Worm (Caenorhabditis elegans) whole organism, young adult: ENCODE results near the gene pqn-74.

Source experiments
- B0336.3 ChIP-seq: fragments of 200-800 bp; sonication (Bioruptor generic); IDR thresholded peaks from 2 replicates; pipeline ENCODE4 v1.3.6; 2022; ENCODE audit warnings: missing genetic modification characterization, missing compliant biosample characterization
- D2030.7 ChIP-seq: fragments of 200-800 bp; sonication (Bioruptor generic); IDR thresholded peaks from 2 replicates; pipeline ENCODE4 v1.3.6; 2022; ENCODE audit warnings: missing genetic modification reagents, missing genetic modification characterization, missing compliant biosample characterization
- F33H1.4 ChIP-seq: fragments of 200-800 bp; sonication (Bioruptor generic); IDR thresholded peaks from 2 replicates; pipeline ENCODE4 v1.3.6; 2022; ENCODE audit warnings: missing genetic modification reagents, missing genetic modification characterization, missing compliant biosample characterization
- F49E8.2 ChIP-seq: sonication (generic microtip); optimal IDR thresholded peaks from 3 replicates; lab custom pipeline; 2017; ENCODE audit warnings: missing genetic modification characterization, mild to moderate bottlenecking, missing compliant biosample characterization, antibody characterized with exemption, moderate library complexity; ENCODE audit not compliant: insufficient read depth
- F52B5.7 ChIP-seq: sonication (generic microtip); optimal IDR thresholded peaks from 2 replicates; lab custom pipeline; 2016; ENCODE audit warnings: mild to moderate bottlenecking, missing genetic modification characterization, missing compliant biosample characterization
- K12H6.12 ChIP-seq: fragments of 200-800 bp; sonication (Bioruptor generic); optimal IDR thresholded peaks from 2 replicates; lab custom pipeline; 2018; ENCODE audit warnings: mild to moderate bottlenecking, missing genetic modification characterization, missing compliant biosample characterization
- Y56A3A.18 ChIP-seq: fragments of 200-800 bp; sonication (Bioruptor generic); IDR thresholded peaks from 2 replicates; pipeline ENCODE4 v1.3.6; 2022; ENCODE audit warnings: missing genetic modification reagents, missing genetic modification characterization, missing compliant biosample characterization
- Y79H2A.3 ChIP-seq: fragments of 200-800 bp; sonication (Bioruptor generic); conservative IDR thresholded peaks from 2 replicates; pipeline ENCODE4 v1.3.6; 2022; ENCODE audit warnings: missing genetic modification reagents, missing genetic modification characterization, missing compliant biosample characterization
- ZK185.1 ChIP-seq: sonication (generic microtip); optimal IDR thresholded peaks from 2 replicates; lab custom pipeline; 2016; ENCODE audit warnings: mild to moderate bottlenecking, missing genetic modification characterization, missing compliant biosample characterization; ENCODE audit not compliant: poor library complexity, severe bottlenecking
- athp-1 ChIP-seq: sonication (generic microtip); optimal IDR thresholded peaks from 2 replicates; lab custom pipeline; 2017; ENCODE audit warnings: mild to moderate bottlenecking, missing genetic modification characterization, missing compliant biosample characterization
- attf-3 ChIP-seq: fragments of 200-800 bp; sonication (Bioruptor generic); conservative IDR thresholded peaks from 2 replicates; pipeline ENCODE4 v1.3.6; 2022; ENCODE audit warnings: missing genetic modification reagents, missing genetic modification characterization, missing compliant biosample characterization
- attf-5 ChIP-seq: fragments of 200-800 bp; sonication (Bioruptor generic); optimal IDR thresholded peaks from 2 replicates; lab custom pipeline; 2018; ENCODE audit warnings: mild to moderate bottlenecking, missing genetic modification characterization, missing compliant biosample characterization
- attf-6 ChIP-seq: fragments of 200-800 bp; sonication (Bioruptor generic); IDR thresholded peaks from 2 replicates; pipeline ENCODE4 v1.3.6; 2022; ENCODE audit warnings: missing genetic modification reagents, missing genetic modification characterization, missing compliant biosample characterization
- cebp-2 ChIP-seq: fragments of 200-800 bp; sonication (Bioruptor generic); IDR thresholded peaks from 2 replicates; pipeline ENCODE4 v1.3.6; 2022; ENCODE audit warnings: missing genetic modification characterization, missing compliant biosample characterization
- ceh-27 ChIP-seq: fragments of 200-800 bp; sonication (Bioruptor generic); optimal IDR thresholded peaks from 2 replicates; lab custom pipeline; 2018; ENCODE audit warnings: mild to moderate bottlenecking, missing genetic modification characterization, moderate library complexity, missing compliant biosample characterization
- ceh-40 ChIP-seq: fragments of 200-800 bp; sonication (Bioruptor generic); IDR thresholded peaks from 2 replicates; pipeline ENCODE4 v1.3.6; 2022; ENCODE audit warnings: missing genetic modification characterization, missing compliant biosample characterization
- ceh-79 ChIP-seq: sonication (generic microtip); optimal IDR thresholded peaks from 2 replicates; lab custom pipeline; 2017; ENCODE audit warnings: mild to moderate bottlenecking, missing genetic modification characterization, missing compliant biosample characterization
- ceh-91 ChIP-seq: fragments of 200-800 bp; sonication (Bioruptor generic); IDR thresholded peaks from 2 replicates; pipeline ENCODE4 v1.3.6; 2022; ENCODE audit warnings: missing genetic modification reagents, missing genetic modification characterization, missing compliant biosample characterization
- dox-1 ChIP-seq: fragments of 200-800 bp; sonication (Bioruptor generic); IDR thresholded peaks from 2 replicates; pipeline ENCODE4 v1.3.6; 2022; ENCODE audit warnings: missing genetic modification reagents, missing genetic modification characterization, missing compliant biosample characterization
- dpl-1 ChIP-seq: fragments of 150-350 bp; optimal IDR thresholded peaks from 2 replicates; lab custom pipeline; 2014; ENCODE audit warnings: missing biosample characterization, missing genetic modification reagents, missing genetic modification characterization
- efl-1 ChIP-seq: fragments of 150-350 bp; optimal IDR thresholded peaks from 2 replicates; lab custom pipeline; 2014; ENCODE audit warnings: missing biosample characterization, missing genetic modification reagents, missing genetic modification characterization
- egl-18 ChIP-seq: fragments of 200-800 bp; sonication (Bioruptor generic); IDR thresholded peaks from 2 replicates; pipeline ENCODE4 v1.3.6; 2022; ENCODE audit warnings: missing genetic modification reagents, missing genetic modification characterization, missing compliant biosample characterization
- hlh-12 ChIP-seq: sonication (generic microtip); optimal IDR thresholded peaks from 2 replicates; lab custom pipeline; 2016; ENCODE audit warnings: missing genetic modification characterization, missing compliant biosample characterization
- lsl-1 ChIP-seq: fragments of 200-800 bp; sonication (Bioruptor generic); optimal IDR thresholded peaks from 2 replicates; lab custom pipeline; 2018; ENCODE audit warnings: mild to moderate bottlenecking, missing genetic modification characterization, moderate library complexity, missing compliant biosample characterization
- madf-3 ChIP-seq: fragments of 200-800 bp; sonication (Bioruptor generic); IDR thresholded peaks from 2 replicates; pipeline ENCODE4 v1.3.6; 2022; ENCODE audit warnings: missing genetic modification reagents, missing genetic modification characterization, missing compliant biosample characterization
- madf-6 ChIP-seq: fragments of 200-800 bp; sonication (Bioruptor generic); IDR thresholded peaks from 2 replicates; pipeline ENCODE4 v1.3.6; 2022; ENCODE audit warnings: missing genetic modification reagents, missing genetic modification characterization, missing compliant biosample characterization
- mcd-1 ChIP-seq: fragments of 200-800 bp; sonication (Bioruptor generic); IDR thresholded peaks from 2 replicates; pipeline ENCODE4 v1.3.6; 2022; ENCODE audit warnings: missing genetic modification reagents, missing genetic modification characterization, missing compliant biosample characterization
- mes-4 ChIP-seq: sonication (generic microtip); optimal IDR thresholded peaks from 2 replicates; lab custom pipeline; 2016; ENCODE audit warnings: missing genotype, missing genetic modification characterization, missing compliant biosample characterization
- mxl-1 ChIP-seq: sonication (generic microtip); optimal IDR thresholded peaks from 2 replicates; lab custom pipeline; 2016; ENCODE audit warnings: missing genetic modification characterization, missing compliant biosample characterization
- nfyb-1 ChIP-seq: fragments of 200-800 bp; sonication (Bioruptor generic); IDR thresholded peaks from 2 replicates; pipeline ENCODE4 v1.3.6; 2022; ENCODE audit warnings: missing genetic modification reagents, missing genetic modification characterization, missing compliant biosample characterization
- nhr-179 ChIP-seq: sonication (generic microtip); optimal IDR thresholded peaks from 2 replicates; lab custom pipeline; 2016; ENCODE audit warnings: mild to moderate bottlenecking, missing genetic modification characterization, missing compliant biosample characterization
- snpc-1.3 ChIP-seq: sonication (generic microtip); optimal IDR thresholded peaks from 2 replicates; lab custom pipeline; 2017; ENCODE audit warnings: missing genetic modification characterization, mild to moderate bottlenecking, missing compliant biosample characterization, antibody characterized with exemption, moderate library complexity, missing genotype, missing genetic modification reagents; ENCODE audit not compliant: insufficient read depth
- snpc-4 ChIP-seq, 5 experiments: fragments of 150-350 bp in 1 of 5; sonication (generic microtip) in 4 of 5; optimal IDR thresholded peaks; 2 replicates each; lab custom pipeline; 2014 to 2018; ENCODE audit warnings: missing genetic modification characterization in 5 of 5, missing biosample characterization in 3 of 5, antibody characterized with exemption in 2 of 5, mild to moderate bottlenecking in 2 of 5, missing compliant biosample characterization in 2 of 5, missing genotype in 2 of 5, moderate library complexity in 2 of 5, missing genetic modification reagents in 1 of 5
- tbp1 ChIP-seq: fragments of 200-800 bp; sonication (Bioruptor generic); optimal IDR thresholded peaks from 2 replicates; lab custom pipeline; 2018; ENCODE audit warnings: mild to moderate bottlenecking, missing genetic modification characterization, missing compliant biosample characterization
- tbx-9 ChIP-seq: sonication (generic microtip); optimal IDR thresholded peaks from 2 replicates; lab custom pipeline; 2016; ENCODE audit warnings: borderline replicate concordance, missing genetic modification characterization, inconsistent platforms, missing compliant biosample characterization
- tlf-1 ChIP-seq: fragments of 200-800 bp; sonication (Bioruptor generic); optimal IDR thresholded peaks from 2 replicates; lab custom pipeline; 2018; ENCODE audit warnings: mild to moderate bottlenecking, missing genetic modification characterization, missing compliant biosample characterization
- unc-130 ChIP-seq: sonication (generic microtip); optimal IDR thresholded peaks from 2 replicates; lab custom pipeline; 2016; ENCODE audit warnings: missing genetic modification reagents, missing genetic modification characterization, missing compliant biosample characterization
- xnd-1 ChIP-seq: sonication (generic microtip); optimal IDR thresholded peaks from 2 replicates; lab custom pipeline; 2016; ENCODE audit warnings: missing genotype, missing genetic modification reagents, missing genetic modification characterization, missing compliant biosample characterization
- zim-3 ChIP-seq: sonication (generic microtip); optimal IDR thresholded peaks from 2 replicates; lab custom pipeline; 2017; ENCODE audit warnings: mild to moderate bottlenecking, missing genetic modification characterization, moderate library complexity, missing compliant biosample characterization

pqn-74 gene

DNA sequence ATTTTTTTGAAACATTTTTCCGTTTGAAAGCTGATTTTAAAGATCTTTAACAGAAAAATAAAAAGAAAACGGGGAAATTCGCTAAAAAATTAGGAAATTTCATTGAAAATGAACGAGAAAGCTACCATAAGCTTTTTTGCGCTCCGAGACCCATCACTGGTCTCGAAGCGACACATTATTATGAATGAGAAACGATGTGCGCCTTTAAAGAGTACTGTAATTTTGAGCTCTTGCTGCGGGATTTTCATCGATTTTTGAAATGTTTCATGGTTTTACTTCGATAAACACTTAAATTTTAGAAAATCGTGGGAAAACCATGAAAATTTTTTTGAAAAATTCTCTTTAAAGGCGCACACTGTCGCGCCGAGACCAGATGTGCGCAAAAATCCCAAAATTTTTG, 41.0 kb downstream of the pqn-74 start:
- 0 out of 2 replicates have a peak, but pooled peaks have one; percentile 24 for TF ChIP-seq ceh-91 (GFP tag; lab: Robert Waterston, UW)
- no peak for TF ChIP-seq unc-130 (GFP tag; lab: Kevin White, UChicago)
- peak; percentile 48; the same call in 1 of the 2 replicates for TF ChIP-seq madf-6
- peak; percentile 54 for TF ChIP-seq F49E8.2 (tag; lab: Kevin White, UChicago)
- no peak for TF ChIP-seq snpc-1.3 (tag; lab: Kevin White, UChicago)
- peak; percentile 20 for TF ChIP-seq xnd-1 (tag; lab: Kevin White, UChicago)
- no peak for TF ChIP-seq athp-1 (tag; lab: Kevin White, UChicago)
- TF ChIP-seq lsl-1 (GFP tag; lab: Kevin White, UChicago): peak; percentile 81
- no peak for TF ChIP-seq snpc-4 (GFP tag; optimal IDR thresholded peaks at IDR 0.05; lab: Kevin White, UChicago)
- TF ChIP-seq snpc-4 (tag; optimal IDR thresholded peaks at IDR 0.05; lab: Kevin White, UChicago): peak in 1 of 4 experiments; percentile 43
- no peak for TF ChIP-seq hlh-12 (tag; lab: Kevin White, UChicago)
- peak; percentile 4 for TF ChIP-seq dpl-1 (GFP tag; lab: Kevin White, UChicago)
- peak; percentile 77 for TF ChIP-seq F33H1.4 (GFP tag; lab: Robert Waterston, UW)
- peak; percentile 50; the same call in 1 of the 2 replicates for TF ChIP-seq D2030.7 (GFP tag; lab: Robert Waterston, UW)

DNA sequence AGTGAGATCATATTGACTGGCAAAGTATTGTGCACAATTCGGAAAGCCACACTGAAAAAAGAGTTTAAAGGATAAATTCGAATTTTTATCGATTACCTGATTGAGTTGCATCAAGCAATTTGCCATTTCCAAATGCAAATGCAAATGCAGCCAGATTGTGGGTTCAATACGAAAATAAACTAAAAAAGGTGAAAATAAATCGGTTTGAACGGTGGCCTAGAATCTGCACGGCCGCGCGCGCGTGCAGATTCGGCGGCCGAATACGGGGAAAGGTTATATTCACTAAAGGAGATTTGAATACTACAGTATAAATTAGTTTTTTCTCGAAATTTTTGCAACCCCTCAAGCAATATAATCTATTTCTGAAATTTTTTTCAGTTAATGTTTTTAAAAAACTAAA, 41.9 kb downstream of the pqn-74 start, which contains the start of gene Y67H2A.10:
Gene Y67H2A.10 (minus strand): TSS at position 184 of the 400 bp plus-strand sequence.
- TF ChIP-seq Y56A3A.18 (no peak), attf-3 (GFP tag; lab: Robert Waterston, UW) (no peak), nhr-179 (tag; lab: Kevin White, UChicago) (no peak), attf-6 (GFP tag; lab: Robert Waterston, UW) (no peak), ceh-27 (GFP tag; lab: Kevin White, UChicago) (no peak), tlf-1 (no peak), egl-18 (no peak), mcd-1 (GFP tag; lab: Robert Waterston, UW) (no peak), Y79H2A.3 (GFP tag; lab: Robert Waterston, UW) (no peak), madf-3 (GFP tag; lab: Robert Waterston, UW) (no peak), cebp-2 (GFP tag; lab: Robert Waterston, UW) (0 out of 2 replicates have a peak, but pooled peaks have one; percentile 51), nfyb-1 (GFP tag; lab: Robert Waterston, UW) (no peak), mxl-1 (no peak), dox-1 (no peak), B0336.3 (GFP tag; lab: Robert Waterston, UW) (no peak), F52B5.7 (tag; lab: Kevin White, UChicago) (no peak), tbx-9 (tag; lab: Kevin White, UChicago) (no peak), ceh-40 (GFP tag; lab: Robert Waterston, UW) (no peak), efl-1 (GFP tag; lab: Kevin White, UChicago) (peak; percentile 21), ZK185.1 (tag; lab: Kevin White, UChicago) (no peak), K12H6.12 (tag; lab: Kevin White, UChicago) (no peak), zim-3 (tag; lab: Kevin White, UChicago) (no peak), tbp1 (no peak), ceh-79 (tag; lab: Kevin White, UChicago) (no peak), mes-4 (no peak), attf-5 (peak; percentile 16)
- TF ChIP-seq, all 124 proteins: peak for 3
